Worm (Caenorhabditis elegans): ENCODE data around the gene srx-128.

Gene srx-128

DNA sequence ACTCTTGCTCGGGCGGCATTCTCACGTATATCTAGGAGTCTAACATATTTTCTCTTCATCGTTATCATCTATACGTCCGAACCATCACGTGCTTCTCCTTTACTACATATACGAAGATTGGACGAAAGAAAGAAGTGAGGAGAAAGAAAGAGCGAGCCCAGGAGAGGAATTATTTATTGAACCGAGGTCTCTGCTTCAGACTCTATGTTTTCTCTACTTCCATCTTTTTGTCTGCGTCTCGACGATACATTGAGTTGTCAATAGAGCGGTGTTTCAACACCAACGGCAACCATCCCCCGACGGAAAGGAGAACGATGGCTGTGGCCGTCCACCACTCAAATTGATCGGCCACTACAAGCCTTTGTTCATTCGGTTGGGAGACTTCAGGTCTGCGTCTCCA lies 47.9 kb upstream of the srx-128 start (continued):
- no peak for TF ChIP-seq Y67H2A.10 (GFP tag; conservative IDR thresholded peaks at IDR 0.05)
- TF ChIP-seq D2030.7 (GFP tag; IDR thresholded peaks at IDR 0.05): no peak
- TF ChIP-seq tbp1 (GFP tag; optimal IDR thresholded peaks at IDR 0.05): peak; percentile 22
- TF ChIP-seq ceh-79 (tag; optimal IDR thresholded peaks at IDR 0.05): no peak
- TF ChIP-seq madf-3 (GFP tag; IDR thresholded peaks at IDR 0.05): no peak
- no peak for TF ChIP-seq nfya-2 (GFP tag; IDR thresholded peaks at IDR 0.05)
- peak; percentile 85 for TF ChIP-seq zfh-2 (GFP tag; conservative IDR thresholded peaks at IDR 0.05)
- no peak for TF ChIP-seq ets-4 (GFP tag; optimal IDR thresholded peaks at IDR 0.05)
- peak; percentile 61; the same call in 1 of the 2 replicates for TF ChIP-seq let-526 (GFP tag; IDR thresholded peaks at IDR 0.05)
- peak; percentile 59; the same call in 1 of the 2 replicates for TF ChIP-seq hmg-1.2 (GFP tag; IDR thresholded peaks at IDR 0.05)
- peak; percentile 84 for TF ChIP-seq K12H6.12 (tag; optimal IDR thresholded peaks at IDR 0.05)
- TF ChIP-seq gei-17 (GFP tag; optimal IDR thresholded peaks at IDR 0.05): no peak
- TF ChIP-seq dox-1 (GFP tag; IDR thresholded peaks at IDR 0.05): peak; percentile 79
- TF ChIP-seq ztf-3 (GFP tag; optimal IDR thresholded peaks at IDR 0.05): no peak
- TF ChIP-seq lag-1 (GFP tag; IDR thresholded peaks at IDR 0.05): no peak
- no peak for TF ChIP-seq Y53G8AR.9 (GFP tag; conservative IDR thresholded peaks at IDR 0.05)
- TF ChIP-seq lin-35 (GFP tag; optimal IDR thresholded peaks at IDR 0.05): peak in 1 of 3 experiments; percentile 56
- 0 out of 2 replicates have a peak, but pooled peaks have one; percentile 51 for TF ChIP-seq Y56A3A.18 (GFP tag; IDR thresholded peaks at IDR 0.05)
- TF ChIP-seq egrh-3 (GFP tag; IDR thresholded peaks at IDR 0.05): no peak
- no peak for TF ChIP-seq pha-4 (tag; optimal IDR thresholded peaks at IDR 0.05)
- TF ChIP-seq hsf-1 (GFP tag; IDR thresholded peaks at IDR 0.05): no peak; the same call in 1 of the 2 replicates
- TF ChIP-seq hlh-12 (tag; optimal IDR thresholded peaks at IDR 0.05): no peak
- TF ChIP-seq madf-10 (tag; optimal IDR thresholded peaks at IDR 0.05): peak; percentile 61
- peak; percentile 25; the same call in 1 of the 2 replicates for TF ChIP-seq ceh-100 (GFP tag; IDR thresholded peaks at IDR 0.05)
- TF ChIP-seq zim-3 (tag; optimal IDR thresholded peaks at IDR 0.05): no peak
- TF ChIP-seq egl-18 (GFP tag; IDR thresholded peaks at IDR 0.05): no peak
- TF ChIP-seq snpc-3.4 (tag; optimal IDR thresholded peaks at IDR 0.05): no peak
- no peak for TF ChIP-seq C17E4.6 (GFP tag; IDR thresholded peaks at IDR 0.05)
- no peak for TF ChIP-seq cebp-2 (GFP tag; IDR thresholded peaks at IDR 0.05)
- no peak for TF ChIP-seq xnd-1 (tag; optimal IDR thresholded peaks at IDR 0.05)
- TF ChIP-seq ceh-91 (GFP tag; IDR thresholded peaks at IDR 0.05): no peak
- TF ChIP-seq mes-4 (tag; optimal IDR thresholded peaks at IDR 0.05): no peak
- TF ChIP-seq B0035.1 (tag; optimal IDR thresholded peaks at IDR 0.05): no peak
- TF ChIP-seq F57C9.4 (tag; optimal IDR thresholded peaks at IDR 0.05): no peak
- peak; percentile 12 for TF ChIP-seq ama-1 (optimal IDR thresholded peaks at IDR 0.05)
- TF ChIP-seq ama-1 (GFP tag; optimal IDR thresholded peaks at IDR 0.05): no peak
- no peak for TF ChIP-seq nfyb-1 (GFP tag; IDR thresholded peaks at IDR 0.05)
- TF ChIP-seq ztf-26 (tag; optimal IDR thresholded peaks at IDR 0.05): no peak
- no peak for TF ChIP-seq him-1 (tag; optimal IDR thresholded peaks at IDR 0.05)
- TF ChIP-seq akir-1 (GFP tag; optimal IDR thresholded peaks at IDR 0.05): no peak
- TF ChIP-seq sptf-2 (GFP tag; optimal IDR thresholded peaks at IDR 0.05): no peak

DNA sequence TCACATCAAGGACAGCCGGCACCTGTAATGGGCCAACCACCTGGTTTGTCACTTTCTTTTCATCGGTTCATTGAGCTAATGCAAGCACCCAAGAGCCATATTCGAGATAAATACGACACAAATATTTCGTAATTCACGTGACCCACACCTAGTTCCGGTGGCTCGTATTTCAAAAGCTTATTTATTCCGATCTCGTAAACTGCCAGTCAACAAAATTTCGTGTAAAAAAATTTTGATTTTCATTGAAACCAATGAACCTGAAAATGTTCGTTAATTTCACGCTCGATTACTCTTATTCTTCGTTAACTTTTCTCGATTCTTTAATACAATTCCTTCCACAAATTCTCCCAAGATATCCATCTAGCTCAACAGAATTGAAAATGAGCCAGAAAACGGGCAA lies 47.2 kb upstream of the srx-128 start:
- TF ChIP-seq cebp-1 (GFP tag; IDR thresholded peaks at IDR 0.05): no peak
- TF ChIP-seq cebp-1 (tag; optimal IDR thresholded peaks at IDR 0.05): peak; percentile 57
- no peak for TF ChIP-seq tbx-9 (tag; optimal IDR thresholded peaks at IDR 0.05; ENCODE audit: borderline replicate concordance)
- no peak for TF ChIP-seq nhr-179 (tag; optimal IDR thresholded peaks at IDR 0.05)
- TF ChIP-seq C17E4.6 (GFP tag; IDR thresholded peaks at IDR 0.05): no peak

Measured in whole organism, young adult.